Fruit fly (Drosophila melanogaster): ENCODE measurements around the gene CG34345.

Gene CG34345

dm6 chr2L:6649085-6649754 lies 26.3 kb downstream of the CG34345 start, which contains the start of the genes CG31635 and Tango1 (continued):
- TF ChIP-seq Lhr (GFP tag; optimal IDR thresholded peaks at IDR 0.05), result peak; percentile 73
- TF ChIP-seq CG32767 (GFP tag; IDR thresholded peaks at IDR 0.05), result no peak
- peak in 1 of 2 experiments; percentile 72 for TF ChIP-seq crp (GFP tag; optimal IDR thresholded peaks at IDR 0.05)
- peak; percentile 80 for TF ChIP-seq Ets65A (GFP tag)
- TF ChIP-seq nom (GFP tag; optimal IDR thresholded peaks at IDR 0.05), result no peak
- no peak for TF ChIP-seq Doc2 (GFP tag; IDR thresholded peaks at IDR 0.05)
- TF ChIP-seq Dll (GFP tag; IDR thresholded peaks at IDR 0.05; ENCODE audit: partially characterized antibody), result 0 out of 4 replicates have a peak, but pooled peaks have one; percentile 20
- TF ChIP-seq jigr1 (GFP tag; IDR thresholded peaks at IDR 0.05), result no peak
- peak; percentile 19; the same call in 1 of the 2 replicates for TF ChIP-seq E2f1 (GFP tag; IDR thresholded peaks at IDR 0.05)
- TF ChIP-seq lola (GFP tag; optimal IDR thresholded peaks at IDR 0.05), result no peak
- TF ChIP-seq CG2129 (GFP tag; IDR thresholded peaks at IDR 0.05; ENCODE audit: partially characterized antibody), result no peak
- TF ChIP-seq bowl (GFP tag; IDR thresholded peaks at IDR 0.05), result no peak
- peak; percentile 18 for TF ChIP-seq CG15601 (tag; optimal IDR thresholded peaks at IDR 0.05)
- no peak for TF ChIP-seq CG11504 (tag; optimal IDR thresholded peaks at IDR 0.05)

DNA sequence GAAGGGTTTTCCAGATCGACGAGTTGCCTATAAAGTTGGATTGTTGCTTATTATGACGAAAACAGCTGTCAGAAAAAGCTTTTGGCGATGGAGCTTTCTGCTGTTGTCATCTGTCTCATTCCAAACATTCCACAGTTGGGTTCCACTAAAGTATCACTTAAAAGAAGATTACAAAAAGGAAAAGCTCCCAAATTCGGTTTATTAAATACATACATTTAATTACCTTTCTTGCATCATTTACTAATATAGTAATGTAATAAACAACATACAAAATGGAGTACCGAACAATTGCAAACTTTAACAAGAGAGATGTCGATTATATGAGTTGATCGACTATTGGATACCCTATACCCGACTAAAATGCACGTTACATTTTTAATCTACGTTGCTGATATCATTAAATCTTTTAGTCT lies 33.4 kb downstream of the CG34345 start, which contains the start of gene CG31633:
CG31633 (minus strand) TSS at position 58 of the 413 bp plus-strand sequence.
- TF ChIP-seq oc (tag; optimal IDR thresholded peaks at IDR 0.05), result no peak
- TF ChIP-seq sc (optimal IDR thresholded peaks at IDR 0.05), result no peak
- no peak for TF ChIP-seq sc (GFP tag; optimal IDR thresholded peaks at IDR 0.05)
- TF ChIP-seq CG15073 (GFP tag; optimal IDR thresholded peaks at IDR 0.05), result no peak
- TF ChIP-seq pfk (GFP tag; optimal IDR thresholded peaks at IDR 0.05), result peak; percentile 96
- no peak for TF ChIP-seq peb (GFP tag; IDR thresholded peaks at IDR 0.05)
- TF ChIP-seq CG2202 (tag; optimal IDR thresholded peaks at IDR 0.05), result no peak
- TF ChIP-seq crol (GFP tag; IDR thresholded peaks at IDR 0.05), result no peak
- TF ChIP-seq Ptx1 (GFP tag; IDR thresholded peaks at IDR 0.05), result no peak
- TF ChIP-seq MESR4 (GFP tag; optimal IDR thresholded peaks at IDR 0.05), result no peak
- TF ChIP-seq corto (GFP tag; optimal IDR thresholded peaks at IDR 0.05), result no peak
- no peak for TF ChIP-seq CG15011 (GFP tag; optimal IDR thresholded peaks at IDR 0.05)
- peak; percentile 72; the same call in 2 of the 3 replicates for TF ChIP-seq CG6791 (GFP tag; IDR thresholded peaks at IDR 0.05; ENCODE audit: partially characterized antibody)
- no peak for TF ChIP-seq Dip3 (GFP tag; optimal IDR thresholded peaks at IDR 0.05)
- no peak for TF ChIP-seq dan (GFP tag; IDR thresholded peaks at IDR 0.05)
- no peak for TF ChIP-seq Dad (GFP tag; optimal IDR thresholded peaks at IDR 0.05)
- no peak for TF ChIP-seq Trl (optimal IDR thresholded peaks at IDR 0.05)
- no peak for TF ChIP-seq Trl (GFP tag; optimal IDR thresholded peaks at IDR 0.05)
- no peak for TF ChIP-seq CG15696 (tag; optimal IDR thresholded peaks at IDR 0.05)
- no peak for TF ChIP-seq sim (GFP tag; IDR thresholded peaks at IDR 0.05)
- no peak for TF ChIP-seq CG17568 (GFP tag; optimal IDR thresholded peaks at IDR 0.05)
- no peak for TF ChIP-seq NFAT (GFP tag; IDR thresholded peaks at IDR 0.05)
- no peak for TF ChIP-seq CG17612 (GFP tag; IDR thresholded peaks at IDR 0.05)
- no peak for TF ChIP-seq H15 (GFP tag; IDR thresholded peaks at IDR 0.05)
- no peak for TF ChIP-seq Chrac-16 (GFP tag; optimal IDR thresholded peaks at IDR 0.05)
- no peak for TF ChIP-seq CG2889 (GFP tag; IDR thresholded peaks at IDR 0.05)
- no peak for TF ChIP-seq BtbVII (GFP tag; optimal IDR thresholded peaks at IDR 0.05)
- no peak for TF ChIP-seq CG17361 (GFP tag; IDR thresholded peaks at IDR 0.05)
- TF ChIP-seq Pdp1 (GFP tag; optimal IDR thresholded peaks at IDR 0.05), result peak in 1 of 2 experiments; percentile 48
- peak; percentile 73 for TF ChIP-seq Bgb (GFP tag; IDR thresholded peaks at IDR 0.05; ENCODE audit: partially characterized antibody)
- no peak for TF ChIP-seq Hmx (GFP tag; optimal IDR thresholded peaks at IDR 0.05)
- no peak for TF ChIP-seq Bteb2 (GFP tag; optimal IDR thresholded peaks at IDR 0.05)
- TF ChIP-seq gfzf (GFP tag; optimal IDR thresholded peaks at IDR 0.05), result no peak
- TF ChIP-seq CG33213 (GFP tag; optimal IDR thresholded peaks at IDR 0.05), result no peak
- no peak for TF ChIP-seq ATbp (GFP tag; optimal IDR thresholded peaks at IDR 0.05)
- TF ChIP-seq crp (GFP tag; optimal IDR thresholded peaks at IDR 0.05), result peak in 1 of 2 experiments; percentile 79

Data from whole organism, embryonic.